Worm (Caenorhabditis elegans) whole organism, midembryonic: ENCODE data around the gene unc-43.
A peak's percentile ranks its signal among the peaks of the same experiment; 100 is the strongest.

ENCODE experiments used
- T22C8.4 ChIP-seq: fragments of 200-800 bp; sonication (Bioruptor generic); IDR thresholded peaks from 2 replicates; pipeline ENCODE4 v1.3.6; 2022; ENCODE audit warnings: missing genetic modification characterization, missing compliant biosample characterization
- cog-1 ChIP-seq: sonication (generic microtip); optimal IDR thresholded peaks from 2 replicates; lab custom pipeline; 2016; ENCODE audit warnings: missing genetic modification characterization, missing compliant biosample characterization
- flt-1 ChIP-seq: fragments of 200-800 bp; sonication (Bioruptor generic); IDR thresholded peaks from 2 replicates; pipeline ENCODE4 v1.3.6; 2022; ENCODE audit warnings: missing genetic modification characterization, missing compliant biosample characterization
- klf-2 ChIP-seq: fragments of 200-800 bp; sonication (Bioruptor generic); conservative IDR thresholded peaks from 2 replicates; pipeline ENCODE4 v1.3.6; 2022; ENCODE audit warnings: missing genetic modification reagents, missing genetic modification characterization, missing compliant biosample characterization
- med-1 ChIP-seq: sonication (generic microtip); optimal IDR thresholded peaks from 2 replicates; lab custom pipeline; 2017; ENCODE audit warnings: missing genetic modification characterization, mild to moderate bottlenecking, missing compliant biosample characterization, antibody characterized with exemption, missing genetic modification reagents; ENCODE audit not compliant: insufficient read depth
- ref-1 ChIP-seq: fragments of 200-800 bp; sonication (Bioruptor generic); conservative IDR thresholded peaks from 2 replicates; pipeline ENCODE4 v1.3.6; 2022; ENCODE audit warnings: missing genetic modification reagents, missing genetic modification characterization, missing compliant biosample characterization
- tab-1 ChIP-seq: fragments of 200-800 bp; sonication (Bioruptor generic); IDR thresholded peaks from 2 replicates; pipeline ENCODE4 v1.3.6; 2022; ENCODE audit warnings: missing genetic modification characterization, missing compliant biosample characterization
- ztf-23 ChIP-seq: fragments of 200-800 bp; sonication (Bioruptor generic); IDR thresholded peaks from 2 replicates; pipeline ENCODE4 v1.3.6; 2022; ENCODE audit warnings: missing genetic modification reagents, missing genetic modification characterization, missing compliant biosample characterization
- ztf-29 ChIP-seq: fragments of 200-800 bp; sonication (Bioruptor generic); IDR thresholded peaks from 2 replicates; pipeline ENCODE4 v1.3.6; 2022; ENCODE audit warnings: missing genetic modification reagents, missing genetic modification characterization, missing compliant biosample characterization

Gene unc-43

DNA sequence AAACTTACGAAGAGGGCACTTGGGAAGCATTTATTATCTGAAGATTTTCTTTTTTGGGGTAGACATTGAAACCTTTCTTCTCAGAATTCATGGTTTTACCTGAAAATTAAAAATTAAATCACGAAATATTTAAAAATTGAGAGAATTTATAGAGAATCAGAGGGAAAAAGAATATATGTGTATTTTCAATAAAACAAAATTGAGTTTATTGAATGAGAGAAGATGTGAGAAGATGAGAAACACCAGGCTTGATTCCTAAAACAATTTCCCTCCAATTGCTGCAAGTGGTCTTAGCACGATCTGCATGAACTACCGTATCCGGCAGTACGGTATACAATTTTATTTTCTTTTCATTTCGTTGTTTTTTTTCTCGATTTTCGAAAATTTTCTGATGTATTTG lies 7.1 kb upstream of the unc-43 start, which contains the start of gene R11A8.1:
Gene R11A8.1 (minus strand): TSS at position 101 of the 400 bp plus-strand sequence.
- TF ChIP-seq tab-1 (GFP tag; lab: Robert Waterston, UW), result no peak
- no peak for TF ChIP-seq ztf-23
- TF ChIP-seq ztf-29 (GFP tag; lab: Robert Waterston, UW), result no peak
- TF ChIP-seq cog-1 (tag; lab: Kevin White, UChicago), result no peak
- no peak for TF ChIP-seq klf-2 (GFP tag; lab: Robert Waterston, UW)
- TF ChIP-seq med-1, result no peak
- TF ChIP-seq flt-1 (GFP tag; lab: Robert Waterston, UW), result no peak
- TF ChIP-seq T22C8.4 (GFP tag; lab: Robert Waterston, UW), result no peak
- TF ChIP-seq ref-1 (GFP tag; lab: Robert Waterston, UW), result no peak

DNA sequence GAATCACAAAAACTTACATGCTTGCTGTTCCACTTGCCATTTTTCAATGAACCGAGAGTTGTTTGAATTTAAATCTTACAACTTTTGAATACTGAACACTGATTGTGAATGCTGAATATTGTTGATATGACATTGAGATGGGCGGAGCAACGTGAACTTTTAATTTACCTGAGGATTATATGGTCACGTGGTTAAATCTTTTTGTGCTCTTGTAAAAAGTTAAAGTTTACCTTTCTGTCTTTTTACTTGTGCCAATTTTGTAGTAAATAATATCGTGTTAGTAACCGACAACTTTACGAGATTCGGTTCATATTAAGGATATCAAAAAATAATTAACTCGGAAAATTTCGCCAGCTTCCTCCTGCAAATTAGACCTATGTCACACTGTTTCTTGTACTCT lies 2.2 kb upstream of the unc-43 start, which contains the start of gene Y43C5B.2:
Gene Y43C5B.2 (minus strand): TSS at position 101 of the 400 bp plus-strand sequence.
- TF ChIP-seq T22C8.4 (GFP tag; lab: Robert Waterston, UW) (no peak), ztf-23 (no peak), flt-1 (GFP tag; lab: Robert Waterston, UW) (no peak), tab-1 (GFP tag; lab: Robert Waterston, UW) (no peak), ref-1 (GFP tag; lab: Robert Waterston, UW) (no peak), med-1 (no peak), cog-1 (tag; lab: Kevin White, UChicago) (no peak), klf-2 (GFP tag; lab: Robert Waterston, UW) (no peak), ztf-29 (GFP tag; lab: Robert Waterston, UW) (no peak)

DNA sequence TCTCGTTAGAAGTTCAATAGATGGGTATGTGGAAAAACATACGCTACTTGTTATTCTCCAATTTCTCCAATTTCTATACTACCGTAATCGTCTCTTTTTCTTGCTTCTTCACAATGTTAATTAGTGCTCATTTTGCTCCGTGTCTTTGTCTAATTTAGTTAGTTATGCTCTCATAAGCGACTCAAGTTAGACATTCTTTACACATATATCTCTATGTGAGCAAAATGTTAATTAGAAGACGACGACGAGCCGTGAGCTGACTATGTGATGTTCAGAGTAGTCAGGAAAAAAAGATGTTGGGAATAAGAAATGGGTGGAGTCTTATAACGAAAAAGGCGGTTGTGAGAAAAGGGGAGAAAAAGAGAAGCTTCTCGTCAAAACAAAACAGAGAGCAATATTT lies 2.5 kb downstream of the unc-43 start:
- no peak for TF ChIP-seq flt-1 (GFP tag; lab: Robert Waterston, UW)
- no peak for TF ChIP-seq T22C8.4 (GFP tag; lab: Robert Waterston, UW)
- TF ChIP-seq klf-2 (GFP tag; lab: Robert Waterston, UW), result no peak
- TF ChIP-seq ztf-23, result no peak
- no peak for TF ChIP-seq med-1
- TF ChIP-seq tab-1 (GFP tag; lab: Robert Waterston, UW), result no peak
- TF ChIP-seq ztf-29 (GFP tag; lab: Robert Waterston, UW), result no peak
- TF ChIP-seq cog-1 (tag; lab: Kevin White, UChicago), result no peak
- no peak for TF ChIP-seq ref-1 (GFP tag; lab: Robert Waterston, UW)

DNA sequence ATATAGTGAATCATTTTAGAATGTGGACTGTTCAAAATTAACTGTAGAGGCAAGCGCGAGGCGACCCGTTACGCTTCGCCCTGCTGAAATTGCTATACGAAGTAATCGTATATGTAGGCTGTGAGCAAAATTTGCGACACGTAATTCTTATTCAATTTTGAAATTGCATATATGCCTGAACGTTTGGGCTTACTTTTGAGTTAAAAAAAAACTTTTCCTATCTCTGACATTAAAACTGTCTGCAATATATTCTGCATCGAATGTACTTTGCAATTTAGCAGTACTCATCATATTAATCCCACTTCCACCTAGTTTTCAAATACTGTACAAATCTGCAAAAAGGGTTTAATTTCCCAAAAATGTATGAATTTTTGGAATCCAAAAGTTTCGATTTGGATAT lies 3.1 kb downstream of the unc-43 start:
- TF ChIP-seq cog-1 (tag; lab: Kevin White, UChicago) (no peak), tab-1 (GFP tag; lab: Robert Waterston, UW) (no peak), med-1 (no peak), ref-1 (GFP tag; lab: Robert Waterston, UW) (no peak)

DNA sequence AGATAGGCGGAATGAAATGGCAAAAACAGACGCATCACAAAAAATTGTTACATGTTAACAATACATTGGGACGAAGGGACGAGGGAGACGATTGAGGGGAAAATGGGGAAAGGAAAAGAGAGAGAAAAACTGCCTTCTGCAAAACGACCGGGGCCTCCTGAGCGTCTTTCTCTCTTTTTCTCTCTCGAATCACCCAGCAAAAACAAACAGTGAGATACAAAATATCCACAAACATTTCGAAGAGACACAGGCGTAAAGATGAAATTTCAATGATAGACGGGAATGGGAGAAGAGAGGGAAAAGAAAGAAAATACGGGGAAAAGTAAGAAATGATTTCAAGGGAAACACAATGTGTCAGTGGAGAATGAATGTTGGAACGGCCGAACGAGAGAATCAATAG lies 4.0 kb downstream of the unc-43 start:
- TF ChIP-seq T22C8.4 (GFP tag; lab: Robert Waterston, UW) (no peak), cog-1 (tag; lab: Kevin White, UChicago) (no peak), ztf-29 (GFP tag; lab: Robert Waterston, UW) (no peak), flt-1 (GFP tag; lab: Robert Waterston, UW) (no peak), med-1 (no peak), ref-1 (GFP tag; lab: Robert Waterston, UW) (no peak), ztf-23 (no peak), tab-1 (GFP tag; lab: Robert Waterston, UW) (no peak)

DNA sequence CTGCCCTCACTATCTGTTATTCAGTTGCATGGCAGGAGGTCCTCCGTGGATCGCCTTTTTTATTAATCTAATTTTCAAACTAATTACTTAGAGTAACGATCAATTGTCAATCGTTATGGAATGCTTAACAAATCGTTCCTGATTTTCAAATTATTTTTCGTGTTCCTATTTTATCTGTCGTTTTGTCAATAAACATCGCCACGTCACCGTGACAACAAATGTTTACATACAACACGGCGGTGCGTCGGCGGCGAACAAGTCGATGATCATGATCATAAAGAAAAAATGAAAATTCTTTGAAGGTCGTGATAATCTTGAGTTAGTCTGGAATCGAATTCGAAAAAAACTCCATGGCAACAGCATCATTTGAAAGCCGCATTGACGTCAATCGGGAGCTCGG lies 4.5 kb downstream of the unc-43 start:
- TF ChIP-seq ref-1 (GFP tag; lab: Robert Waterston, UW) (no peak), T22C8.4 (GFP tag; lab: Robert Waterston, UW) (no peak), med-1 (no peak), tab-1 (GFP tag; lab: Robert Waterston, UW) (no peak), ztf-23 (no peak), ztf-29 (GFP tag; lab: Robert Waterston, UW) (no peak), cog-1 (tag; lab: Kevin White, UChicago) (no peak), klf-2 (GFP tag; lab: Robert Waterston, UW) (no peak), flt-1 (GFP tag; lab: Robert Waterston, UW) (no peak)

DNA sequence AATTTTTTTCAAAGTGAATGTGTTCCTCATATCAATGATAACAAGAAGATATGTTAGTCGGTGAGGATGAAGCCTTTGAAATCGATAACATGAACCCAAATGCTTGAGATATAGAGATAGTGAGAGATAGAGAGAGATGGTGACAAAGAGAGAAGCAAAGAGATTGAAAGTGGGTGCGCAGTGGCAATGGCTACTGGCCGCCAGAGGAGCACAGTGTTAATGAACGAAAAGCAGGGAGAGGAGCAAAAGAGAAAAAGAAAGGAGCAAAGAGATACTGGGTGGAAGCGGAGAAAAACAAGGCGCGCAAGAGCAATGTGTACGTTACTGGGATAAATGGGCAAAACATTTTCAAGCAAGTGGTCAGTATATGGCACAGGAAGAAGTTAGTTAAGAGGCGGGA lies 5.4 kb downstream of the unc-43 start:
- TF ChIP-seq ztf-23 (no peak), ztf-29 (GFP tag; lab: Robert Waterston, UW) (no peak), cog-1 (tag; lab: Kevin White, UChicago) (peak; percentile 5), klf-2 (GFP tag; lab: Robert Waterston, UW) (no peak), ref-1 (GFP tag; lab: Robert Waterston, UW) (no peak), med-1 (no peak), flt-1 (GFP tag; lab: Robert Waterston, UW) (no peak)

DNA sequence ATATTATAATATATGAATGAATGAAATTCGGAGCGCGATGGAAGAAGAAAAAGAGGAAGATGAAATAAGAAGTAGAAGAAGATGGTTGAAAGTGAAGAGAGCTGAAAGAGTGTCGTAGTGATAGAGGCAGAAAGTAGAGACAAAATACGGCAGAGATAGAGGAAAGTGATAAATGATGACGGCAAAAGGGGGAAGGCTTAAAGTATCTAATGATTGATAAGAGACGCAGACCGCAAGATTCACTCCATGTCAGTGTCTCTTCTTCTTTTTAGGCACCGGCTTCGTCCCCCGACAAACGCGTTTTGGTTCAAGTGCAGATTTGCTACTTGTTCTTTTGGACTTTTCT lies 7.7 kb downstream of the unc-43 start:
- no peak for TF ChIP-seq ref-1 (GFP tag; lab: Robert Waterston, UW)
- no peak for TF ChIP-seq cog-1 (tag; lab: Kevin White, UChicago)
- no peak for TF ChIP-seq ztf-23
- TF ChIP-seq tab-1 (GFP tag; lab: Robert Waterston, UW), result no peak
- TF ChIP-seq flt-1 (GFP tag; lab: Robert Waterston, UW), result no peak
- no peak for TF ChIP-seq T22C8.4 (GFP tag; lab: Robert Waterston, UW)
- no peak for TF ChIP-seq ztf-29 (GFP tag; lab: Robert Waterston, UW)
- TF ChIP-seq med-1, result no peak

DNA sequence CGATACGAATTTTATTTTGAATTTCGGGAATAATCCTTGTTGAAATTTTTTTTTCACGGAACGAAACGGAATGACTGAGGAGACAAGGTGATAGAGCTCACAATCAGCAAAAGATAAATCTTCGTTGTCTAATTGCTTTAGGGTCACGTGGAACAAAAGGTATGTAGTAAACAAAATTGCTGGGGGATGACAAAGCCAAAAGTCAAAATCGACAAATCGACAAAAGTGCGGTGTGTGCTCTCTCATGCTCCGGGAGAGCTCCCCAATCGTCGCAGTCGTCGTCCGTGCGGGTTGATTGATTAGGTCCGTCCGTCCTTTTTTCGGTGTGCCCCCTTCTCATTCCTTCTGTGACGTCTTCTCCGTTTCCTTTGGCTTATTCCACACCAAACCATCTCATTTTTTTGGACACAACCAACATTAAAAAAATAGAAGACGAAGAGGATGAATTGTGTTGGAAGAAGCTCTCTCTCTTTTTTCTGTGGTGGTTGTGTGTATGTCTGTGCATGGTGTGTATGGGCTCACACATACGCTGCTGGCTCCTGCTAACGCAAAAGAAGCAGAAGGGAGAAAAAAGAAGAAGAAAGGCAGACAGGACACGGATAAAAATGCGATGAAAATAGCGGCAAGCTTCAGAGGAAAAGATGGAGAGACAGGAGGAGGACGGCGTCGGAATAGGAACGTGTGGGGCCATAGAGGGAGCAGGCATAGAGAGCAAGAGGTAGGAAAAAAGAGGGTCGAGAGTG lies 8.2 kb downstream of the unc-43 start:
- TF ChIP-seq ztf-29 (GFP tag; lab: Robert Waterston, UW), result no peak
- TF ChIP-seq med-1, result no peak
- TF ChIP-seq cog-1 (tag; lab: Kevin White, UChicago), result no peak
- TF ChIP-seq ztf-23, result no peak; the same call in 1 of the 2 replicates
- TF ChIP-seq klf-2 (GFP tag; lab: Robert Waterston, UW), result no peak
- no peak for TF ChIP-seq T22C8.4 (GFP tag; lab: Robert Waterston, UW)
- TF ChIP-seq tab-1 (GFP tag; lab: Robert Waterston, UW), result no peak
- no peak for TF ChIP-seq flt-1 (GFP tag; lab: Robert Waterston, UW)
- no peak for TF ChIP-seq ref-1 (GFP tag; lab: Robert Waterston, UW)
